Worm (Caenorhabditis elegans) whole organism, L1 larva: Measurements from ENCODE around the gene sodh-2.

ENCODE experiments used
- ama-1 ChIP-seq: fragments of 150-350 bp; optimal IDR thresholded peaks from 2 replicates; lab custom pipeline; 2014
- efl-1 ChIP-seq, 4 experiments: fragments of 150-350 bp; optimal IDR thresholded peaks in 3 of 4; peaks in 1 of 4; 1 replicate in 1 of 4; 2 replicates in 3 of 4; lab custom pipeline; 2014; ENCODE audit warnings: missing biosample characterization in 2 of 4, missing genetic modification characterization in 2 of 4, missing genetic modification reagents in 2 of 4
- grh-1 ChIP-seq: fragments of 200-800 bp; sonication (Bioruptor generic); IDR thresholded peaks from 2 replicates; pipeline ENCODE4 v1.3.6; 2022; ENCODE audit warnings: missing genetic modification reagents, missing genetic modification characterization, missing compliant biosample characterization
- nhr-20 ChIP-seq: sonication (generic microtip); optimal IDR thresholded peaks from 2 replicates; lab custom pipeline; 2016; ENCODE audit warnings: mild to moderate bottlenecking, missing genetic modification characterization, missing compliant biosample characterization
- nhr-237 ChIP-seq: fragments of 150-350 bp; optimal IDR thresholded peaks from 2 replicates; lab custom pipeline; 2014; ENCODE audit warnings: missing biosample characterization, missing genetic modification characterization
- nhr-90 ChIP-seq: sonication (generic microtip); optimal IDR thresholded peaks from 2 replicates; lab custom pipeline; 2016; ENCODE audit warnings: mild to moderate bottlenecking, missing genetic modification characterization, missing compliant biosample characterization; ENCODE audit not compliant: poor library complexity
- skn-1 ChIP-seq: fragments of 150-350 bp; optimal IDR thresholded peaks from 2 replicates; lab custom pipeline; 2014; ENCODE audit warnings: missing biosample characterization, missing genetic modification characterization
- unc-62 ChIP-seq: fragments of 150-350 bp; optimal IDR thresholded peaks from 2 replicates; lab custom pipeline; 2014; ENCODE audit warnings: missing biosample characterization, missing genetic modification reagents, missing genetic modification characterization
- ztf-11 ChIP-seq, 2 experiments: sonication (generic microtip); optimal IDR thresholded peaks; 2 replicates each; lab custom pipeline; 2016 to 2017; ENCODE audit warnings: missing genetic modification characterization in 2 of 2, missing biosample characterization in 1 of 2, missing compliant biosample characterization in 1 of 2

DNA sequence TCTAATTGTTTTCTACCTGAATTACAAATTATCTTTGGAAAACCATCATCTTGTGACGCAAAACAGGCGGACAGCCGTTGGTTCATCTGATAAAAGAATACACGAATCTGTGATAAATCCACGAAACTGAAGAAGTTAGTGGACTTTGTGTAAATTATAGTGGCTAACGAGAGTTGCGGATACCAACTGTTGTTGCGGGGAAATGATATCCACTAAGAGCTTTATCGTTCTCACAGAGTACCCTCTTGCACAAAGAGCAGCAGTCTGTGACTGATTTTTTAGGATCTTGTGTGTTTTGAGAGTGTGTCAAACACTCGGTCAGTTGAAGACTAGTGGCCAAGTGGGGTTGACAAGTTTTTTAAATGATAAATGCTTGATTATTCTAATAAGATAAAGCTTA, 28.6 kb upstream of the sodh-2 start:
- TF ChIP-seq nhr-237 (no peak), unc-62 (no peak), nhr-20 (tag; lab: Kevin White, UChicago) (no peak), ama-1 (lab: Kevin White, UChicago) (no peak), skn-1 (tag; lab: Kevin White, UChicago) (no peak), efl-1 (optimal IDR thresholded peaks at IDR 0.05; lab: Kevin White, UChicago) (no peak), efl-1 (GFP tag; optimal IDR thresholded peaks at IDR 0.05 in 1 of 2; lab: Kevin White, UChicago) (no peak), nhr-90 (tag; lab: Kevin White, UChicago) (no peak), grh-1 (GFP tag; lab: Robert Waterston, UW) (no peak), ztf-11 (tag; optimal IDR thresholded peaks at IDR 0.05; lab: Kevin White, UChicago) (no peak)
